Worm (Caenorhabditis elegans) whole organism, young adult: ENCODE results near the gene Y79H2A.12.

Experiments used
- C17E4.6 ChIP-seq: fragments of 200-800 bp; sonication (Bioruptor generic); IDR thresholded peaks from 2 replicates; pipeline ENCODE4 v1.3.6; 2022; ENCODE audit warnings: missing genetic modification reagents, missing genetic modification characterization, missing compliant biosample characterization
- ceh-40 ChIP-seq: fragments of 200-800 bp; sonication (Bioruptor generic); IDR thresholded peaks from 2 replicates; pipeline ENCODE4 v1.3.6; 2022; ENCODE audit warnings: missing genetic modification characterization, missing compliant biosample characterization
- egl-44 ChIP-seq: fragments of 200-800 bp; sonication (Bioruptor generic); IDR thresholded peaks from 2 replicates; pipeline ENCODE4 v1.3.6; 2022; ENCODE audit warnings: missing genetic modification reagents, missing genetic modification characterization, missing compliant biosample characterization
- lin-26 ChIP-seq: fragments of 200-800 bp; sonication (Bioruptor generic); IDR thresholded peaks from 2 replicates; pipeline ENCODE4 v1.3.6; 2022; ENCODE audit warnings: missing genetic modification reagents, missing genetic modification characterization, missing compliant biosample characterization
- tbp1 ChIP-seq: fragments of 200-800 bp; sonication (Bioruptor generic); optimal IDR thresholded peaks from 2 replicates; lab custom pipeline; 2018; ENCODE audit warnings: mild to moderate bottlenecking, missing genetic modification characterization, missing compliant biosample characterization

ce11 chrIII:12033259-12033658 lies 4.6 kb upstream of the Y79H2A.12 start:
- TF ChIP-seq egl-44 (no peak), C17E4.6 (no peak), tbp1 (no peak), lin-26 (no peak), ceh-40 (GFP tag; lab: Robert Waterston, UW) (no peak)
